Fruit fly (Drosophila melanogaster): ENCODE data around the gene Sarm.
A peak's percentile ranks its signal among the peaks of the same experiment; 100 is the strongest.

Gene Sarm

DNA sequence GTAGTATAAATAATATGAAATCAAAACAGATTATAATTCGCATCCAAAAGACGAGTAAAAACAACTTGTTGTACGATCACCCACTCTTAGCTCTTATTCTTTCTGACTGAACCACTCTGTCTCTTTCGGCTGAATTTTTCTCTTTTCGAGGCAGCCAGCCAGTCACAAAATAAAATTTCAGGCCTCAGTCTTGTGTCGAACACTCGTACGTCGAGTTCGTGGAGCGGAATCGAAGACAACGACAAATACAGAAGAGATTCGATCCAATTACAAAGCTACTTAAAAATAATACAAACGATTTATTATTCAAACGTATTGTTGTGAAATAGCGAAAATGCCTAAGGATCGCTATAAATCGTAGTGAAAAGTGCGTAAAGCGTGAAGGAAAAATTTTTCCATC lies 13.5 kb downstream of the Sarm start (continued):
- TF ChIP-seq zen2 (GFP tag; IDR thresholded peaks at IDR 0.05; ENCODE audit: partially characterized antibody) (0 out of 3 replicates have a peak, but pooled peaks have one; percentile 38), CG2120 (GFP tag; optimal IDR thresholded peaks at IDR 0.05) (peak; percentile 17), chinmo (GFP tag; IDR thresholded peaks at IDR 0.05; ENCODE audit: partially characterized antibody) (peak; percentile 88; the same call in 2 of the 4 replicates), so (GFP tag; IDR thresholded peaks at IDR 0.05) (peak; percentile 42; the same call in 1 of the 3 replicates), CG13894 (tag; optimal IDR thresholded peaks at IDR 0.05) (peak; percentile 34), Fer1 (GFP tag; optimal IDR thresholded peaks at IDR 0.05) (peak; percentile 20), lmd (GFP tag; IDR thresholded peaks at IDR 0.05) (no peak), CG32532 (GFP tag; IDR thresholded peaks at IDR 0.05) (peak; percentile 25; the same call in 1 of the 2 replicates), gro (GFP tag; optimal IDR thresholded peaks at IDR 0.05) (peak; percentile 59), CG3163 (GFP tag; optimal IDR thresholded peaks at IDR 0.05) (peak; percentile 96), Mad (GFP tag; optimal IDR thresholded peaks at IDR 0.05) (peak; percentile 4), ci (GFP tag; IDR thresholded peaks at IDR 0.05) (peak; percentile 58; the same call in 2 of the 3 replicates), abd-A (tag; optimal IDR thresholded peaks at IDR 0.05) (peak; percentile 13), CG12071 (GFP tag; optimal IDR thresholded peaks at IDR 0.05) (peak; percentile 8), CG14710 (tag; optimal IDR thresholded peaks at IDR 0.05) (no peak), CG6791 (GFP tag; IDR thresholded peaks at IDR 0.05; ENCODE audit: partially characterized antibody) (0 out of 3 replicates have a peak, but pooled peaks have one; percentile 48), CG3847 (GFP tag; IDR thresholded peaks at IDR 0.05) (no peak), MTF-1 (GFP tag; optimal IDR thresholded peaks at IDR 0.05; ENCODE audit: borderline replicate concordance) (peak; percentile 30), rib (GFP tag; IDR thresholded peaks at IDR 0.05) (0 out of 2 replicates have a peak, but pooled peaks have one; percentile 24), gsb-n (tag; optimal IDR thresholded peaks at IDR 0.05) (no peak), oc (tag; optimal IDR thresholded peaks at IDR 0.05) (peak; percentile 18), CG8290 (GFP tag; optimal IDR thresholded peaks at IDR 0.05) (no peak), CG8290 (tag; optimal IDR thresholded peaks at IDR 0.05) (peak in 1 of 2 experiments; percentile 59), run (tag; optimal IDR thresholded peaks at IDR 0.05) (no peak), CG13424 (tag; optimal IDR thresholded peaks at IDR 0.05) (no peak), Vsx1 (GFP tag; optimal IDR thresholded peaks at IDR 0.05) (peak; percentile 31), zfh1 (GFP tag; IDR thresholded peaks at IDR 0.05) (0 out of 3 replicates have a peak, but pooled peaks have one; percentile 12), Med (GFP tag) (peak; percentile 84), Pdp1 (GFP tag; optimal IDR thresholded peaks at IDR 0.05) (peak in 1 of 2 experiments; percentile 3), Deaf1 (tag; optimal IDR thresholded peaks at IDR 0.05) (peak; percentile 43), sr (GFP tag; IDR thresholded peaks at IDR 0.05) (peak; percentile 27; the same call in 1 of the 3 replicates), dpn (GFP tag; optimal IDR thresholded peaks at IDR 0.05) (peak in 1 of 2 experiments; percentile 17), caup (GFP tag; optimal IDR thresholded peaks at IDR 0.05; ENCODE audit: severe bottlenecking) (peak; percentile 23), CG11504 (tag; optimal IDR thresholded peaks at IDR 0.05) (no peak), CG12769 (tag; optimal IDR thresholded peaks at IDR 0.05) (peak; percentile 43), lilli (GFP tag; optimal IDR thresholded peaks at IDR 0.05) (peak; percentile 16), CG34376 (GFP tag; optimal IDR thresholded peaks at IDR 0.05) (no peak), CG34422 (GFP tag; IDR thresholded peaks at IDR 0.05) (peak; percentile 35; the same call in 1 of the 3 replicates), CG13296 (GFP tag; optimal IDR thresholded peaks at IDR 0.05) (peak; percentile 51), CG17385 (GFP tag; optimal IDR thresholded peaks at IDR 0.05) (peak; percentile 47), insv (GFP tag; optimal IDR thresholded peaks at IDR 0.05) (no peak)

Data from whole organism, embryonic.